Worm (Caenorhabditis elegans) whole organism, late embryonic: ENCODE measurements around the gene srh-282.

Experiments used
- C38D4.7 ChIP-seq: fragments of 200-800 bp; sonication (Bioruptor generic); optimal IDR thresholded peaks from 2 replicates; lab custom pipeline; 2018; ENCODE audit warnings: mild to moderate bottlenecking, missing genetic modification characterization, moderate library complexity, missing compliant biosample characterization
- Y22D7AL.16 ChIP-seq: sonication (generic microtip); optimal IDR thresholded peaks from 2 replicates; lab custom pipeline; 2016; ENCODE audit warnings: missing genetic modification characterization, missing compliant biosample characterization
- hlh-15 ChIP-seq: sonication (generic microtip); optimal IDR thresholded peaks from 2 replicates; lab custom pipeline; 2016; ENCODE audit warnings: missing genetic modification characterization, missing compliant biosample characterization
- madf-2 ChIP-seq: sonication (generic microtip); optimal IDR thresholded peaks from 2 replicates; lab custom pipeline; 2017; ENCODE audit warnings: missing genetic modification characterization, missing compliant biosample characterization
- nhr-11 ChIP-seq: fragments of 150-350 bp; optimal IDR thresholded peaks from 2 replicates; lab custom pipeline; 2014; ENCODE audit warnings: missing biosample characterization, missing genetic modification characterization
- pha-4 ChIP-seq: fragments of 150-350 bp; optimal IDR thresholded peaks from 2 replicates; lab custom pipeline; 2018; ENCODE audit warnings: missing biosample characterization, missing genetic modification reagents, missing genetic modification characterization
- unc-3 ChIP-seq, 2 experiments: fragments of 200-800 bp in 1 of 2; sonication (Bioruptor generic) in 1 of 2; sonication (generic microtip) in 1 of 2; conservative IDR thresholded peaks in 1 of 2; optimal IDR thresholded peaks in 1 of 2; 2 replicates each; pipeline versions ENCODE4 v1.3.6 to Lab custom; 2016 to 2022; ENCODE audit warnings: missing compliant biosample characterization in 2 of 2, missing genetic modification characterization in 2 of 2, missing genetic modification reagents in 1 of 2
- unc-86 ChIP-seq: sonication (generic microtip); optimal IDR thresholded peaks from 2 replicates; lab custom pipeline; 2016; ENCODE audit warnings: missing genetic modification characterization, missing compliant biosample characterization

- no peak for TF ChIP-seq madf-2
- TF ChIP-seq Y22D7AL.16 (tag; lab: Kevin White, UChicago): no peak
- no peak for TF ChIP-seq unc-3 (GFP tag; conservative IDR thresholded peaks at IDR 0.05; lab: Robert Waterston, UW)
- no peak for TF ChIP-seq unc-3 (tag; optimal IDR thresholded peaks at IDR 0.05; lab: Kevin White, UChicago)
- no peak for TF ChIP-seq C38D4.7 (GFP tag; lab: Kevin White, UChicago)
- no peak for TF ChIP-seq pha-4 (tag; lab: Kevin White, UChicago)
- TF ChIP-seq unc-86 (tag; lab: Kevin White, UChicago): no peak
- TF ChIP-seq nhr-11 (tag; lab: Kevin White, UChicago): no peak
- no peak for TF ChIP-seq hlh-15
Observed at ce11 chrIV:244278-244677, 28.9 kb downstream of the srh-282 start.
